1 fruit fly cellular context compared by ENCODE assay signal in genomic region chr3R:17546115-17546705, dm6.
TF ChIP-seq lines count a peak whose summit lies in the region.

TSS of gene Prx3 (minus strand) at chr3R:17546531.

TF ChIP-seq in whole organism, embryonic, 481 proteins besides CTCF, POLR2A, EP300 and RAD21 (continued from another document):
- peak; percentile 66 for TF ChIP-seq CG9797 (GFP tag; optimal IDR thresholded peaks at IDR 0.05; lab: Kevin White, UChicago)
- TF ChIP-seq sr (GFP tag; IDR thresholded peaks at IDR 0.05; lab: Robert Waterston, UW), result no peak
- TF ChIP-seq sens (GFP tag; lab: Kevin White, UChicago), result peak; percentile 27
- TF ChIP-seq CG34422 (GFP tag; IDR thresholded peaks at IDR 0.05; lab: Robert Waterston, UW), result peak; percentile 32; the same call in 1 of the 3 replicates
- TF ChIP-seq danr (GFP tag; IDR thresholded peaks at IDR 0.05; lab: Robert Waterston, UW), result no peak
- peak; percentile 25; the same call in 1 of the 3 replicates for TF ChIP-seq HLH4C (GFP tag; IDR thresholded peaks at IDR 0.05; lab: Robert Waterston, UW; ENCODE audit: partially characterized antibody)
- TF ChIP-seq pzg (GFP tag; optimal IDR thresholded peaks at IDR 0.05; lab: Kevin White, UChicago), result peak; percentile 69
- TF ChIP-seq Med (GFP tag; lab: Kevin White, UChicago), result peak; percentile 5
- peak; percentile 64 for TF ChIP-seq CG13287 (GFP tag; IDR thresholded peaks at IDR 0.05; lab: Robert Waterston, UW; ENCODE audit: partially characterized antibody)
- TF ChIP-seq D (optimal IDR thresholded peaks at IDR 0.05; lab: Kevin White, UChicago), result no peak
- TF ChIP-seq D (GFP tag; optimal IDR thresholded peaks at IDR 0.05; lab: Kevin White, UChicago), result no peak
- TF ChIP-seq Blimp-1 (GFP tag; optimal IDR thresholded peaks at IDR 0.05; lab: Kevin White, UChicago), result peak; percentile 96
- peak; percentile 50 for TF ChIP-seq Bgb (GFP tag; IDR thresholded peaks at IDR 0.05; lab: Robert Waterston, UW; ENCODE audit: partially characterized antibody)
- TF ChIP-seq Ada2b (GFP tag; IDR thresholded peaks at IDR 0.05; lab: Robert Waterston, UW), result no peak
